Fruit fly (Drosophila melanogaster) whole organism, pupa: Measurements from ENCODE around the gene Krn.

Experiments
- CG10348 ChIP-seq: fragments of 200-800 bp; sonication (Bioruptor generic); IDR thresholded peaks from 2 replicates; pipeline ENCODE4 v1.3.6; 2022; ENCODE audit warnings: missing biosample characterization, missing genetic modification characterization
- CG12605 ChIP-seq: fragments of 200-800 bp; sonication (Bioruptor generic); IDR thresholded peaks from 2 replicates; pipeline ENCODE4 v1.3.6; 2022; ENCODE audit warnings: missing biosample characterization, missing genetic modification characterization
- CG13204 ChIP-seq: fragments of 200-800 bp; sonication (Bioruptor generic); optimal IDR thresholded peaks from 2 replicates; lab custom pipeline; 2018; ENCODE audit warnings: missing biosample characterization, mild to moderate bottlenecking, missing genetic modification characterization, moderate library complexity
- CG14655 ChIP-seq: fragments of 200-800 bp; sonication (Bioruptor generic); optimal IDR thresholded peaks from 3 replicates; lab custom pipeline; 2017; ENCODE audit warnings: mild to moderate bottlenecking, missing biosample characterization, missing genetic modification reagents, missing genetic modification characterization
- CG15710 ChIP-seq: fragments of 200-800 bp; sonication (Bioruptor generic); optimal IDR thresholded peaks from 2 replicates; lab custom pipeline; 2018; ENCODE audit warnings: missing biosample characterization, mild to moderate bottlenecking, missing genetic modification characterization, moderate library complexity
- CG17806 ChIP-seq: fragments of 200-800 bp; sonication (Bioruptor generic); optimal IDR thresholded peaks from 2 replicates; lab custom pipeline; 2018; ENCODE audit warnings: missing biosample characterization, mild to moderate bottlenecking, missing genetic modification characterization, moderate library complexity
- CG32121 ChIP-seq: fragments of 200-800 bp; sonication (Bioruptor generic); IDR thresholded peaks from 2 replicates; pipeline ENCODE4 v1.3.6; 2022; ENCODE audit warnings: missing biosample characterization, missing genetic modification characterization
- CG34367 ChIP-seq: fragments of 200-800 bp; sonication (Bioruptor generic); optimal IDR thresholded peaks from 2 replicates; lab custom pipeline; 2018; ENCODE audit warnings: missing biosample characterization, mild to moderate bottlenecking, missing genetic modification characterization
- CG4496 ChIP-seq: fragments of 200-800 bp; sonication (Bioruptor generic); IDR thresholded peaks from 3 replicates; pipeline ENCODE4 v1.3.6; 2022; ENCODE audit warnings: missing biosample characterization, missing genetic modification characterization
- CG8159 ChIP-seq: fragments of 200-800 bp; sonication (Bioruptor generic); optimal IDR thresholded peaks from 3 replicates; lab custom pipeline; 2018; ENCODE audit warnings: missing biosample characterization, mild to moderate bottlenecking, missing genetic modification characterization, moderate library complexity
- CG8301 ChIP-seq: fragments of 200-800 bp; sonication (Bioruptor generic); optimal IDR thresholded peaks from 2 replicates; lab custom pipeline; 2018; ENCODE audit warnings: missing biosample characterization, mild to moderate bottlenecking, missing genetic modification characterization
- CG9948 ChIP-seq: fragments of 200-800 bp; sonication (Bioruptor generic); optimal IDR thresholded peaks from 2 replicates; lab custom pipeline; 2018; ENCODE audit warnings: missing biosample characterization, mild to moderate bottlenecking, missing genetic modification characterization, moderate library complexity
- D1 ChIP-seq: fragments of 200-800 bp; sonication (Bioruptor generic); optimal IDR thresholded peaks from 2 replicates; lab custom pipeline; 2018; ENCODE audit warnings: missing biosample characterization, mild to moderate bottlenecking, missing genetic modification characterization, moderate library complexity
- EcR ChIP-seq: fragments of 200-800 bp; sonication (Bioruptor generic); optimal IDR thresholded peaks from 3 replicates; lab custom pipeline; 2019; ENCODE audit warnings: missing biosample characterization, missing genetic modification characterization, mild to moderate bottlenecking, moderate library complexity, missing genetic modification reagents
- Ets98B ChIP-seq: fragments of 200-800 bp; sonication (Bioruptor generic); IDR thresholded peaks from 2 replicates; pipeline ENCODE4 v1.3.6; 2022; ENCODE audit warnings: missing biosample characterization, missing genetic modification characterization
- Pif1A ChIP-seq: fragments of 200-800 bp; sonication (Bioruptor generic); optimal IDR thresholded peaks from 3 replicates; lab custom pipeline; 2016; ENCODE audit warnings: missing biosample characterization, missing genetic modification characterization
- Pif1B ChIP-seq: fragments of 200-800 bp; sonication (Bioruptor generic); optimal IDR thresholded peaks from 3 replicates; lab custom pipeline; 2016; ENCODE audit warnings: missing biosample characterization, missing genetic modification characterization
- Snoo ChIP-seq: fragments of 200-800 bp; sonication (Bioruptor generic); optimal IDR thresholded peaks from 3 replicates; lab custom pipeline; 2017; ENCODE audit warnings: missing biosample characterization, mild to moderate bottlenecking, missing genetic modification characterization, inconsistent platforms
- fd96Ca ChIP-seq: fragments of 200-800 bp; sonication (Bioruptor generic); IDR thresholded peaks from 3 replicates; pipeline ENCODE4 v1.3.6; 2022; ENCODE audit warnings: missing biosample characterization, missing genetic modification characterization
- gl ChIP-seq: fragments of 200-800 bp; sonication (Bioruptor generic); optimal IDR thresholded peaks from 2 replicates; lab custom pipeline; 2018; ENCODE audit warnings: missing biosample characterization, mild to moderate bottlenecking, missing genetic modification characterization
- rn ChIP-seq: fragments of 200-800 bp; sonication (Bioruptor generic); IDR thresholded peaks from 2 replicates; pipeline ENCODE4 v1.3.6; 2022; ENCODE audit warnings: missing biosample characterization, missing genetic modification characterization

Gene Krn

DNA sequence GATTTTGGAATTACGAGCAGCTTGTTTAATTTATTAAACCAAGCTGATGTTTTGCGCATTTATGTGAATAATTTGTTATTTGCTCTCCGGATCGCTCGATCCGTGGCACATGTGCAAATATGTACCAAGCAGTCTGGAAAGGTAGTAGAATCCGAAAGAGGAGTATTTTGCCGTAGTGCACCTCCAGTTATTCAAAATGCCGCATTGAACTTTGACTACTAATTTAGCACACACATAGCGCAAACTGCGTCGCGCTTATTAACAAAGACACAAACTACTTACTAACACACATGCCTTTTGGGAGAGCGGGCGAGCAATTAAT, 5.1 kb upstream of the Krn start:
- TF ChIP-seq CG17806 (tag; lab: Kevin White, UChicago) = no peak

DNA sequence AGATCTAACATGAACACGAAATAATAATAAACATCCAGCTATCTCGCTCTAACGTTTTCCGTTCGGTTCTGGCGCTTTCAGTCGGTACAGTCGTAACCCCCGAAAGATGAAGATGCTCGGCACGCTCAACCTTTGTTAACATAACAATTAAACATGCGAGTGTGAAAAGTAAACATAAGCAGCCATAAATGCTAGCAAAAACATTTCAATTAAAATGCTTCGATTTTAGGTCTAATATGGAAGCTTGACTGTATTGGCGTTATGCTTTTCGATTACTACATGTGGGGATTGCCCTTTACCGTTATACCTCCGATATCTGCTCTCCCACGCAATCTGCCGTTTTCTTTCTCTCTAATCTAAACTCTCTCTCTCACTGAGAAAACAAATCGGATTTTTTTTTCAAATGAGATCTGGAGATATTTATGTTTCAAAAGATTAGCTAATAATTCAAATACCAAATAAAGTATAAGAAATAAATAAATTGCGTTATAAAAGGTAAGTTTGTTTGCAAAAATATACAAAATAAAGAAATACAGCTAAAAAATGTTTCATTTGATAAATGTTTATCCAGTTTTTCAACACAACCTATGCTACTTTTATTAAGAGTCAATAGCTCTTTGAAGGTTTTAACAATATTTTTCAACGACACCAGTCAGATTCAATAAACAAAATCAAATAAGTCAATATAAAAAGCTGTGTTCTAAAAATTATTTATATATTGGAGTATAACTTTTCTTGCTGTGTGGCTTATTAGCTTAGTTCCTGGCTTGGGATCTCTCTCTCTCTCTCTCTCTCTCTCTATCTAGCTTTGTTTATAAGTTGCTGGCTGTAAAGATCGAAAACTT, 4.6 kb upstream of the Krn start:
- TF ChIP-seq CG10348 (GFP tag; lab: Robert Waterston, UW) (peak; percentile 49; the same call in 1 of the 2 replicates), Pif1A (peak; percentile 56), CG8301 (tag; lab: Kevin White, UChicago) (peak; percentile 62), CG32121 (GFP tag; lab: Robert Waterston, UW) (peak; percentile 66), Snoo (tag; lab: Kevin White, UChicago) (peak; percentile 34), CG15710 (tag; lab: Kevin White, UChicago) (peak; percentile 17), CG4496 (GFP tag; lab: Robert Waterston, UW) (peak; percentile 87), EcR (GFP tag; lab: Kevin White, UChicago) (no peak), CG34367 (no peak), fd96Ca (GFP tag; lab: Robert Waterston, UW) (peak; percentile 86; the same call in 2 of the 3 replicates), CG12605 (GFP tag; lab: Robert Waterston, UW) (peak; percentile 76), CG17806 (tag; lab: Kevin White, UChicago) (peak; percentile 47), CG8159 (tag; lab: Kevin White, UChicago) (no peak), rn (peak; percentile 49; the same call in 1 of the 2 replicates), CG13204 (GFP tag; lab: Kevin White, UChicago) (no peak), CG9948 (tag; lab: Kevin White, UChicago) (peak; percentile 30), Ets98B (GFP tag; lab: Robert Waterston, UW) (peak; percentile 89), gl (tag; lab: Kevin White, UChicago) (no peak), Pif1B (GFP tag; lab: Kevin White, UChicago) (peak; percentile 44), D1 (tag; lab: Kevin White, UChicago) (no peak), CG14655 (GFP tag; lab: Kevin White, UChicago) (peak; percentile 57)

DNA sequence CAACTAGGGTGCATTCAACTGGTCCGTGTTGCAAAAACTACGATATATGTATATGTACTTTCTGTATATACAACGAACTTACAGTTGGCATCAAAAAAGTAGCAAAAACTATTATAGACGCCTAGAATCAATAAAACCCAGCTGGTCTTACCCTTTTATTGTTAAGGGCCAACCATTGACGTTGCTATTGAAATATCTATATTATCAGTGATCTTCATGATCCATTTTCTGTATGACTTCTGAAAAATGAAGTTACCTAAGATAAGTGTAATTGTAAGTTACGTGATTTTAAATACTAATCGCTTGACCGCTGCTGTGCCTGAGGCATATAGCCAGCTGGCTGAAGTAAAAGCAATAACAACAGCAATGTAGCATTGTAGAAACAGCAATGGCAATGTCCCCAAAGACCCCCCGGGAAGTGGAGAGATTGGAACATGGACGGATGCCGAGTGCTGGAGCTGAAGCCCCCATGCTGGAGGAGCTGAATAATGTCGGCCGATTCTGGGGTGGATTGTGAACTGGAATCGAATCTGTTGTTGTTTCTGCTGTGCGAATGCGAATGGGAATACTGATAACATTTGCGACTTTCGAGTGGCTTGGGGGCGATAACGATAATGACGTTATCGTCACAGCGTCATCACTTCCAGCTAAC, 3.8 kb upstream of the Krn start:
- TF ChIP-seq CG14655 (GFP tag; lab: Kevin White, UChicago) (peak; percentile 89), CG34367 (peak; percentile 85), Pif1A (peak; percentile 78), CG9948 (tag; lab: Kevin White, UChicago) (peak; percentile 90), Ets98B (GFP tag; lab: Robert Waterston, UW) (peak; percentile 75), CG13204 (GFP tag; lab: Kevin White, UChicago) (peak; percentile 63), Snoo (tag; lab: Kevin White, UChicago) (peak; percentile 58), fd96Ca (GFP tag; lab: Robert Waterston, UW) (peak; percentile 83; the same call in 2 of the 3 replicates), CG12605 (GFP tag; lab: Robert Waterston, UW) (peak; percentile 70; the same call in 1 of the 2 replicates), rn (peak; percentile 54; the same call in 1 of the 2 replicates), CG10348 (GFP tag; lab: Robert Waterston, UW) (no peak), CG17806 (tag; lab: Kevin White, UChicago) (peak; percentile 84), D1 (tag; lab: Kevin White, UChicago) (peak; percentile 68), gl (tag; lab: Kevin White, UChicago) (peak; percentile 55), CG15710 (tag; lab: Kevin White, UChicago) (peak; percentile 88), CG4496 (GFP tag; lab: Robert Waterston, UW) (peak; percentile 85), Pif1B (GFP tag; lab: Kevin White, UChicago) (peak; percentile 82), CG8301 (tag; lab: Kevin White, UChicago) (peak; percentile 88), CG32121 (GFP tag; lab: Robert Waterston, UW) (peak; percentile 54; the same call in 1 of the 2 replicates), CG8159 (tag; lab: Kevin White, UChicago) (peak; percentile 89), EcR (GFP tag; lab: Kevin White, UChicago) (peak; percentile 96)

DNA sequence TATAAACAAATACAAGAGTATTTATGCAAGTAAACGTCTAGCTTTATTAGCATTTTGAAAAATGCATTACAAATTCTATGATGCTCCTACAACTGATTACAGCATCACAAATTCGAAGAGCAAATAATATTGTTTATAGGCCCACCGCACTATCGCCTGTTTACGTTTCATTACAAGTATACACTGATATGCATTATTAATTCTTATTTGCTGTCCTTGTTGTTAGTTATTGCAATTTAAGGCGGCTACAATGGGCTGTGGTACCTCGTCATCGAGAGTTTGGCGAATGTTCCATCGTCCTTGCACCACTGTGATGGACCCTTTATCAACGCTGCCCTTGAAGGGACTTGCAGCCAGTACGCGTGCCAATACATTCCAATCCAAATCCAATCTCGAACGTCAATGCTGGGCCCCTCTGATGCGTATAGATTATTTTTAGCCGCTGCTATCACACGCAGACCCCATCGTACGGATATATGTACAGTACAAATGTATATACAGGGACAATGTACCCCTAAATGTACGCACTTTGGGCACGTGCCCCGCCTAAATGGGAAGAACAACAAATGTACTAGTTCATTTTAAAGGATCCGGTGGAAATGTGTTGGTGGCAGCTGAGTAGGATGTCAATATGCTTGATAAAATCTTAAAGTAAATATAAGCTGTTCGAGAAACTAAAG, 2.8 kb upstream of the Krn start:
- TF ChIP-seq CG32121 (GFP tag; lab: Robert Waterston, UW) (0 out of 2 replicates have a peak, but pooled peaks have one; percentile 16), EcR (GFP tag; lab: Kevin White, UChicago) (no peak)

DNA sequence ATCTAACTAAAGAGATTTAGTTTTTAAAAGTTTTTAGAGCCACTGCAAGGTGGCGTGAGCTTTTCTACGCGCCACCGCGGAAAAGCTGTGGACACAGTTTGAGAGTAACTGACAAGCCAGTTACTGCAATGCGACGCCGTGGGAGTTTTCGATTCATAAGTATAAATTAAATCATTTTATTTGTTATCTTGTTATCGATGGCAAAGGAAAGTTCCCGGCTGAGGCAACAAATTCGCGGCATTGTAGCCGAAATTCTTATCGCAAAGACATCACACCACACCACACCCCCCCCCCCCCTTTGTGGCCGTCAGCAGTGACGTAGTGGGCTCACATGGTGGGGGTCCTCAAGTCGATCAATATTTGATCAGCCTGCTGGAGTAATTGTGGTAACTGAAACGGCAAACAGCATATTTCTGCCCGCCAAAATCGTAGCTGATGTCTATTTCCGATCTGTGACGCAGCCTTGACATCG, 1.8 kb upstream of the Krn start:
- TF ChIP-seq Ets98B (GFP tag; lab: Robert Waterston, UW) (0 out of 2 replicates have a peak, but pooled peaks have one; percentile 25), CG17806 (tag; lab: Kevin White, UChicago) (no peak), Snoo (tag; lab: Kevin White, UChicago) (peak; percentile 2)
